Worm (Caenorhabditis elegans) whole organism, midembryonic: Measurements from ENCODE around the gene str-40.

ENCODE experiments used
- T22C8.4 ChIP-seq: fragments of 200-800 bp; sonication (Bioruptor generic); IDR thresholded peaks from 2 replicates; pipeline ENCODE4 v1.3.6; 2022; ENCODE audit warnings: missing genetic modification characterization, missing compliant biosample characterization
- cog-1 ChIP-seq: sonication (generic microtip); optimal IDR thresholded peaks from 2 replicates; lab custom pipeline; 2016; ENCODE audit warnings: missing genetic modification characterization, missing compliant biosample characterization
- flt-1 ChIP-seq: fragments of 200-800 bp; sonication (Bioruptor generic); IDR thresholded peaks from 2 replicates; pipeline ENCODE4 v1.3.6; 2022; ENCODE audit warnings: missing genetic modification characterization, missing compliant biosample characterization
- med-1 ChIP-seq: sonication (generic microtip); optimal IDR thresholded peaks from 2 replicates; lab custom pipeline; 2017; ENCODE audit warnings: missing genetic modification characterization, mild to moderate bottlenecking, missing compliant biosample characterization, antibody characterized with exemption, missing genetic modification reagents; ENCODE audit not compliant: insufficient read depth
- tab-1 ChIP-seq: fragments of 200-800 bp; sonication (Bioruptor generic); IDR thresholded peaks from 2 replicates; pipeline ENCODE4 v1.3.6; 2022; ENCODE audit warnings: missing genetic modification characterization, missing compliant biosample characterization
- ztf-23 ChIP-seq: fragments of 200-800 bp; sonication (Bioruptor generic); IDR thresholded peaks from 2 replicates; pipeline ENCODE4 v1.3.6; 2022; ENCODE audit warnings: missing genetic modification reagents, missing genetic modification characterization, missing compliant biosample characterization
- ztf-29 ChIP-seq: fragments of 200-800 bp; sonication (Bioruptor generic); IDR thresholded peaks from 2 replicates; pipeline ENCODE4 v1.3.6; 2022; ENCODE audit warnings: missing genetic modification reagents, missing genetic modification characterization, missing compliant biosample characterization

- TF ChIP-seq T22C8.4 (GFP tag; lab: Robert Waterston, UW) (no peak), med-1 (GFP tag; lab: Kevin White, UChicago) (no peak), cog-1 (tag; lab: Kevin White, UChicago) (no peak), ztf-29 (GFP tag; lab: Robert Waterston, UW) (no peak), tab-1 (GFP tag; lab: Robert Waterston, UW) (no peak), flt-1 (no peak), ztf-23 (GFP tag; lab: Robert Waterston, UW) (no peak)
These were observed 24.2 kb downstream of the str-40 start, which contains the start of gene F59D6.1 for ce11 chrV:3044837-3045236.
